Worm (Caenorhabditis elegans) whole organism, L4 larva: ENCODE measurements around the gene nxf-2.

ENCODE experiments used
- T26A8.4 ChIP-seq: fragments of 200-800 bp; sonication (Bioruptor generic); IDR thresholded peaks from 2 replicates; pipeline ENCODE4 v1.3.6; 2022; ENCODE audit warnings: missing genetic modification characterization, missing compliant biosample characterization
- lin-15B ChIP-seq: fragments of 150-350 bp; sonication (generic microtip); optimal IDR thresholded peaks from 3 replicates; lab custom pipeline; 2014; ENCODE audit warnings: missing biosample characterization, missing genetic modification characterization
- mes-2 ChIP-seq: sonication (generic microtip); optimal IDR thresholded peaks from 2 replicates; lab custom pipeline; 2016; ENCODE audit warnings: missing genotype, mild to moderate bottlenecking, missing genetic modification characterization, missing compliant biosample characterization; ENCODE audit not compliant: poor library complexity, severe bottlenecking
- nhr-11 ChIP-seq: fragments of 150-350 bp; optimal IDR thresholded peaks from 2 replicates; lab custom pipeline; 2014; ENCODE audit warnings: missing biosample characterization, missing genetic modification characterization
- unc-39 ChIP-seq: sonication (generic microtip); optimal IDR thresholded peaks from 2 replicates; lab custom pipeline; 2017; ENCODE audit warnings: missing biosample characterization, missing genetic modification characterization
- unc-62 ChIP-seq, 3 experiments: fragments of 150-350 bp in 1 of 3; sonication (generic microtip); optimal IDR thresholded peaks in 2 of 3; peaks in 1 of 3; 1 replicate in 1 of 3; 2 replicates in 2 of 3; lab custom pipeline; 2014 to 2017; ENCODE audit warnings: missing biosample characterization in 3 of 3, missing genetic modification characterization in 3 of 3, missing genetic modification reagents in 3 of 3, missing genotype in 1 of 3
- ztf-7 ChIP-seq: fragments of 150-350 bp; optimal IDR thresholded peaks from 2 replicates; lab custom pipeline; 2014; ENCODE audit warnings: missing biosample characterization, missing genetic modification characterization

ce11 chrV:14369412-14369811 lies 48.2 kb downstream of the nxf-2 start:
- no peak for TF ChIP-seq mes-2 (tag; lab: Kevin White, UChicago)
- no peak for TF ChIP-seq nhr-11 (tag; lab: Kevin White, UChicago)
- no peak for TF ChIP-seq ztf-7
- TF ChIP-seq unc-39 (tag; lab: Kevin White, UChicago), result no peak
- peak in 1 of 2 experiments; percentile 98 for TF ChIP-seq unc-62 (GFP tag; optimal IDR thresholded peaks at IDR 0.05 in 1 of 2; lab: Kevin White, UChicago)
- TF ChIP-seq unc-62 (tag; optimal IDR thresholded peaks at IDR 0.05; lab: Kevin White, UChicago), result no peak
- no peak for TF ChIP-seq T26A8.4 (GFP tag; lab: Robert Waterston, UW)
- no peak for TF ChIP-seq lin-15B (tag; lab: Kevin White, UChicago)
